Worm (Caenorhabditis elegans): ENCODE data around the gene C05E4.15.

DNA sequence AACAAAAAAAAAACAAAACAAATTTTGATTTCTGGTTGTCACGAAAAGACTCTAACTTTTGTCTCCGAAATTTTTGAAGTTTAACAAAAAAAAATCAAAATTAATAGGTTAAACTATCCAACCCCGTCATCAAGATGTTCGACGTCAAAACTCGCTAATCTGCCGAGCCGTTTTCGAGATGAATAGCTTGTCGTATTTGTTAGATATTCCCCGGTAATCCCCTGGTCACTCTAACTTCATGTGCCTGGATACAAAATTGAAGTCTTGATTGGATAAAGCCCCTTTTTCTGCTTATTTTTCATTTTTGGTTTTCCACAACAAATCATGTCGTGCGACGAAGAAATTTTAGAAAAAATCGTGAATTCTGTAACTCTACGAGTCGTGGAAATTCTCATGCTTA, 21.3 kb upstream of the C05E4.15 start, which contains the start of gene srab-16:
- TF ChIP-seq dao-5 (tag; optimal IDR thresholded peaks at IDR 0.05) (no peak), him-1 (tag; optimal IDR thresholded peaks at IDR 0.05) (no peak), W03F9.2 (tag; optimal IDR thresholded peaks at IDR 0.05) (no peak)

All from whole organism, L4/young adult.